Worm (Caenorhabditis elegans) whole organism, early embryonic: ENCODE data around the gene tbp-1.

Source experiments
- B0310.2 ChIP-seq: sonication (generic microtip); optimal IDR thresholded peaks from 2 replicates; lab custom pipeline; 2016; ENCODE audit warnings: mild to moderate bottlenecking, missing genetic modification characterization, missing compliant biosample characterization
- aly-1 ChIP-seq: sonication (generic microtip); optimal IDR thresholded peaks from 2 replicates; lab custom pipeline; 2016; ENCODE audit warnings: missing genetic modification characterization, missing compliant biosample characterization
- ceh-36 ChIP-seq: sonication (generic microtip); optimal IDR thresholded peaks from 2 replicates; lab custom pipeline; 2016; ENCODE audit warnings: missing genetic modification characterization, inconsistent platforms, missing compliant biosample characterization
- ets-7 ChIP-seq: sonication (generic microtip); optimal IDR thresholded peaks from 2 replicates; lab custom pipeline; 2016; ENCODE audit warnings: missing genotype, missing genetic modification characterization, missing compliant biosample characterization
- hmbx-1 ChIP-seq: sonication (generic microtip); optimal IDR thresholded peaks from 2 replicates; lab custom pipeline; 2016; ENCODE audit warnings: mild to moderate bottlenecking, missing genetic modification characterization, missing compliant biosample characterization
- sea-1 ChIP-seq: fragments of 200-800 bp; sonication (Bioruptor generic); conservative IDR thresholded peaks from 2 replicates; pipeline ENCODE4 v1.3.6; 2022; ENCODE audit warnings: missing genetic modification characterization, missing compliant biosample characterization
- tbx-37 ChIP-seq: fragments of 200-800 bp; sonication (Bioruptor generic); conservative IDR thresholded peaks from 2 replicates; pipeline ENCODE4 v1.3.6; 2022; ENCODE audit warnings: missing genetic modification reagents, missing genetic modification characterization, missing compliant biosample characterization
- tra-4 ChIP-seq: sonication (generic microtip); optimal IDR thresholded peaks from 2 replicates; lab custom pipeline; 2017; ENCODE audit warnings: missing genetic modification characterization, missing compliant biosample characterization

Gene tbp-1

DNA sequence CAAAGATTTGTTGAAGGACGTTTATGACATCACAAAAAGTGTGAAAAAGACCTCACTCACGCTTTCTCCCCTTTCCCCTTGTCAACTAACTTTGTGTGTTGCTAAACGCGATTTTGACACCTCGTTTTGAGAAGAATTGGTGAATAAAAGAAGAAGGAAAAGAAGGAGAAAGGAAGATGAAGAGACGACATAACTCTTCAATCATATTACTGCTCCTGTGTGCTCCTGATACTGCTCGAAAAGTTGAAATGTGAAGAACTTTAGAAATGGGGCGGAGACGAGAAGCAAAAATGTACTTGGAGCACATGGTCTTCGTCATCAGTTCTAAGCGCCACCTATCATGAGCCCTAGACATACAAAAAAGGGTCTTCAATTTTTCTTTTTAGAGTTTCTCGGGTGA is 15.2 kb downstream of the tbp-1 start:
- TF ChIP-seq hmbx-1 (tag; lab: Kevin White, UChicago) = no peak
- TF ChIP-seq sea-1 (GFP tag; lab: Robert Waterston, UW) = no peak
- no peak for TF ChIP-seq tra-4 (tag; lab: Kevin White, UChicago)
- no peak for TF ChIP-seq B0310.2
- TF ChIP-seq tbx-37 (GFP tag; lab: Robert Waterston, UW) = no peak
- TF ChIP-seq ets-7 (tag; lab: Kevin White, UChicago) = no peak
- no peak for TF ChIP-seq ceh-36 (tag; lab: Kevin White, UChicago)
- TF ChIP-seq aly-1 (tag; lab: Kevin White, UChicago) = no peak
